Worm (Caenorhabditis elegans) whole organism, young adult: ENCODE data around the gene F59G1.4.
A peak's percentile ranks its signal among the peaks of the same experiment; 100 is the strongest.

Experiments
- B0261.1 ChIP-seq: sonication (generic microtip); optimal IDR thresholded peaks from 2 replicates; lab custom pipeline; 2016; ENCODE audit warnings: mild to moderate bottlenecking, missing genetic modification characterization, moderate library complexity, missing compliant biosample characterization
- C06A6.2 ChIP-seq: fragments of 200-800 bp; sonication (Bioruptor generic); conservative IDR thresholded peaks from 2 replicates; pipeline ENCODE4 v1.3.6; 2022; ENCODE audit warnings: missing genetic modification characterization, missing compliant biosample characterization
- F49E8.2 ChIP-seq: sonication (generic microtip); optimal IDR thresholded peaks from 3 replicates; lab custom pipeline; 2017; ENCODE audit warnings: missing genetic modification characterization, mild to moderate bottlenecking, missing compliant biosample characterization, antibody characterized with exemption, moderate library complexity; ENCODE audit not compliant: insufficient read depth
- F52B5.7 ChIP-seq: sonication (generic microtip); optimal IDR thresholded peaks from 2 replicates; lab custom pipeline; 2016; ENCODE audit warnings: mild to moderate bottlenecking, missing genetic modification characterization, missing compliant biosample characterization
- Y53G8AR.9 ChIP-seq: fragments of 200-800 bp; sonication (Bioruptor generic); conservative IDR thresholded peaks from 2 replicates; pipeline ENCODE4 v1.3.6; 2022; ENCODE audit warnings: missing genetic modification reagents, missing genetic modification characterization, missing compliant biosample characterization
- cebp-1 ChIP-seq, 2 experiments: fragments of 200-800 bp in 1 of 2; sonication (Bioruptor generic) in 1 of 2; sonication (generic microtip) in 1 of 2; IDR thresholded peaks in 1 of 2; optimal IDR thresholded peaks in 1 of 2; 2 replicates each; pipeline versions ENCODE4 v1.3.6 to Lab custom; 2017 to 2022; ENCODE audit warnings: missing compliant biosample characterization in 2 of 2, missing genetic modification characterization in 2 of 2, mild to moderate bottlenecking in 1 of 2, missing genetic modification reagents in 1 of 2, moderate library complexity in 1 of 2
- ceh-100 ChIP-seq: fragments of 200-800 bp; sonication (Bioruptor generic); IDR thresholded peaks from 2 replicates; pipeline ENCODE4 v1.3.6; 2022; ENCODE audit warnings: missing genetic modification reagents, missing genetic modification characterization, missing compliant biosample characterization
- egl-44 ChIP-seq: fragments of 200-800 bp; sonication (Bioruptor generic); IDR thresholded peaks from 2 replicates; pipeline ENCODE4 v1.3.6; 2022; ENCODE audit warnings: missing genetic modification reagents, missing genetic modification characterization, missing compliant biosample characterization
- ekl-4 ChIP-seq: fragments of 200-800 bp; sonication (Bioruptor generic); IDR thresholded peaks from 2 replicates; pipeline ENCODE4 v1.3.6; 2022; ENCODE audit warnings: missing genetic modification reagents, missing genetic modification characterization, missing compliant biosample characterization
- hlh-26 ChIP-seq: fragments of 200-800 bp; sonication (Bioruptor generic); conservative IDR thresholded peaks from 2 replicates; pipeline ENCODE4 v1.3.6; 2022; ENCODE audit warnings: missing genetic modification reagents, missing genetic modification characterization, missing compliant biosample characterization
- lag-1 ChIP-seq: fragments of 200-800 bp; sonication (Bioruptor generic); IDR thresholded peaks from 2 replicates; pipeline ENCODE4 v1.3.6; 2022; ENCODE audit warnings: missing genetic modification reagents, missing genetic modification characterization, missing compliant biosample characterization
- let-607 ChIP-seq, 2 experiments: fragments of 200-800 bp in 1 of 2; sonication (Bioruptor generic) in 1 of 2; sonication (generic microtip) in 1 of 2; optimal IDR thresholded peaks; 2 replicates each; lab custom pipeline; 2016 to 2018; ENCODE audit warnings: mild to moderate bottlenecking in 2 of 2, missing compliant biosample characterization in 2 of 2, missing genetic modification characterization in 2 of 2, moderate library complexity in 2 of 2, missing genotype in 1 of 2
- lin-26 ChIP-seq: fragments of 200-800 bp; sonication (Bioruptor generic); IDR thresholded peaks from 2 replicates; pipeline ENCODE4 v1.3.6; 2022; ENCODE audit warnings: missing genetic modification reagents, missing genetic modification characterization, missing compliant biosample characterization
- madf-6 ChIP-seq: fragments of 200-800 bp; sonication (Bioruptor generic); IDR thresholded peaks from 2 replicates; pipeline ENCODE4 v1.3.6; 2022; ENCODE audit warnings: missing genetic modification reagents, missing genetic modification characterization, missing compliant biosample characterization
- madf-8 ChIP-seq: fragments of 200-800 bp; sonication (Bioruptor generic); conservative IDR thresholded peaks from 2 replicates; pipeline ENCODE4 v1.3.6; 2022; ENCODE audit warnings: missing genetic modification reagents, missing genetic modification characterization, missing compliant biosample characterization
- nfyb-1 ChIP-seq: fragments of 200-800 bp; sonication (Bioruptor generic); IDR thresholded peaks from 2 replicates; pipeline ENCODE4 v1.3.6; 2022; ENCODE audit warnings: missing genetic modification reagents, missing genetic modification characterization, missing compliant biosample characterization
- nhr-120 ChIP-seq: fragments of 200-800 bp; sonication (Bioruptor generic); IDR thresholded peaks from 2 replicates; pipeline ENCODE4 v1.3.6; 2022; ENCODE audit warnings: missing genetic modification characterization, missing compliant biosample characterization
- nhr-80 ChIP-seq: sonication (generic microtip); optimal IDR thresholded peaks from 2 replicates; lab custom pipeline; 2016; ENCODE audit warnings: missing genetic modification characterization, missing compliant biosample characterization
- snpc-4 ChIP-seq, 5 experiments: fragments of 150-350 bp in 1 of 5; sonication (generic microtip) in 4 of 5; optimal IDR thresholded peaks; 2 replicates each; lab custom pipeline; 2014 to 2018; ENCODE audit warnings: missing genetic modification characterization in 5 of 5, missing biosample characterization in 3 of 5, antibody characterized with exemption in 2 of 5, mild to moderate bottlenecking in 2 of 5, missing compliant biosample characterization in 2 of 5, missing genotype in 2 of 5, moderate library complexity in 2 of 5, missing genetic modification reagents in 1 of 5
- tbx-9 ChIP-seq: sonication (generic microtip); optimal IDR thresholded peaks from 2 replicates; lab custom pipeline; 2016; ENCODE audit warnings: borderline replicate concordance, missing genetic modification characterization, inconsistent platforms, missing compliant biosample characterization
- tlf-1 ChIP-seq: fragments of 200-800 bp; sonication (Bioruptor generic); optimal IDR thresholded peaks from 2 replicates; lab custom pipeline; 2018; ENCODE audit warnings: mild to moderate bottlenecking, missing genetic modification characterization, missing compliant biosample characterization
- unc-62 ChIP-seq: fragments of 150-350 bp; optimal IDR thresholded peaks from 2 replicates; lab custom pipeline; 2014; ENCODE audit warnings: missing biosample characterization, missing genetic modification reagents, missing genetic modification characterization
- ztf-26 ChIP-seq: sonication (generic microtip); optimal IDR thresholded peaks from 2 replicates; lab custom pipeline; 2017; ENCODE audit warnings: missing genetic modification characterization, missing compliant biosample characterization
- ztf-28 ChIP-seq: fragments of 200-800 bp; sonication (Bioruptor generic); IDR thresholded peaks from 2 replicates; pipeline ENCODE4 v1.3.6; 2022; ENCODE audit warnings: missing genetic modification reagents, missing genetic modification characterization, missing compliant biosample characterization
- ztf-3 ChIP-seq: fragments of 200-800 bp; sonication (Bioruptor generic); optimal IDR thresholded peaks from 2 replicates; lab custom pipeline; 2018; ENCODE audit warnings: mild to moderate bottlenecking, missing genetic modification characterization, missing compliant biosample characterization

Gene F59G1.4

DNA sequence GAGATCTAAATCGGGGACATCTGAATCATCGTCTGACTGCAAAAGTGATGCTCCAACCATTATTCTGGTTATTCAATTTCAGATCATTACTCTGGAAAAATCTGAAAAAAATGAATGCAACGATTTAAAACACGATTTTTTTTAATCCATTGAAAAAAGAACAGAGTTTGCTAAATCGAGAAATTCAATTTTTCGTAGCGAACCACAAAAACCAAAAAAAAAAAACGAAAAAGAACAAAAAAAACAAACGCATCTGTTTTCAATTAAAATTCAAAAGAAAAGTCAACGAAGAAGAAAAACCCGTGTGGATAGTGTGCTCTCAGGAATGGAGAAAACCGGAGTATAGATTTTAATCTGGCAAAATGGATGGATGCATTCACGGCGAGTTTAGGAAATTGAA, 37.6 kb upstream of the F59G1.4 start, which contains the start of gene F55C12.4:
F55C12.4 (minus strand) TSS at position 101 of the 400 bp plus-strand sequence.
- TF ChIP-seq ceh-100 (GFP tag; lab: Robert Waterston, UW) = no peak
- no peak for TF ChIP-seq let-607 (tag; optimal IDR thresholded peaks at IDR 0.05; lab: Kevin White, UChicago)
- no peak for TF ChIP-seq lag-1 (GFP tag; lab: Robert Waterston, UW)
- no peak for TF ChIP-seq nhr-120 (GFP tag; lab: Robert Waterston, UW)
- no peak for TF ChIP-seq madf-6 (GFP tag; lab: Robert Waterston, UW)

DNA sequence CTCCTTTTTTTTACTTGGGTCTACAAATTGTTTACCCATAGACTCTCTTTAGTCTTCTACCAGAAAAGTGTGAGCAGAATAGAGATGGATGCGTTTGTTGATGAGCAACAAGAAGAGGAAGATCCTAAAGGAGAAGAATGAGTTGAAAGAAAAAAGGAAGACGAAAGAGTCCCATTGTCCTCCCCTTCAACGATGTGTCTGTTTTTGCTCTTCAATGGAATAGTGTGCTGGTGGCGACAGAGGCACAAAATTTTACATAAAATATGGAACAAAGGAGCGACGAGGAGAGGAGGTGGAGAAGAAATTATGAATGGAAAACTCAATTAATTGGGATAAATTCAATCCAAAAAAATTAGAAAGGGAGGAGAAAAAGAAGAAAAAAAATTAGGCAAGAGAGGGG, 35.3 kb upstream of the F59G1.4 start:
- TF ChIP-seq ekl-4 (no peak), ztf-26 (tag; lab: Kevin White, UChicago) (no peak), F52B5.7 (no peak), C06A6.2 (GFP tag; lab: Robert Waterston, UW) (no peak)

DNA sequence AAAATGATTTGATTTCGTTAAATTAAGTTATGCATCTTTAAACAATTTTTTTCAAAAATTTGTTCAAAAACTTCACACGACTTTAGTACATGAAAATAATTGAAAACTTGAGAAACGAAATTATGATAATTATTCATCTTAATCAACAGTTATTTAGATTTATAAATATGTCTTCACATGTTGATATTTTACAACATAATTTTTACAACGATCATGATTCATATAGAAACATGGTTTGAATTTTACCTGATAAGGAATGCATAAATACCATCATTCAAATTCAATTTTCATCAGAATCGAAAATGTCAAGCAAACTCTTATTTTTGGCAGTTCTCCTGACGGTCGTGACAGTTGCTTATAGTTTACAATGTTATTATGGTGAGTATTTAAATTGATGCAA, 32.1 kb upstream of the F59G1.4 start, which contains the start of gene tag-234:
tag-234 (plus strand) TSS at position 301 of the 400 bp plus-strand sequence.
- TF ChIP-seq egl-44 (GFP tag; lab: Robert Waterston, UW) (no peak), nhr-80 (peak; percentile 38)

DNA sequence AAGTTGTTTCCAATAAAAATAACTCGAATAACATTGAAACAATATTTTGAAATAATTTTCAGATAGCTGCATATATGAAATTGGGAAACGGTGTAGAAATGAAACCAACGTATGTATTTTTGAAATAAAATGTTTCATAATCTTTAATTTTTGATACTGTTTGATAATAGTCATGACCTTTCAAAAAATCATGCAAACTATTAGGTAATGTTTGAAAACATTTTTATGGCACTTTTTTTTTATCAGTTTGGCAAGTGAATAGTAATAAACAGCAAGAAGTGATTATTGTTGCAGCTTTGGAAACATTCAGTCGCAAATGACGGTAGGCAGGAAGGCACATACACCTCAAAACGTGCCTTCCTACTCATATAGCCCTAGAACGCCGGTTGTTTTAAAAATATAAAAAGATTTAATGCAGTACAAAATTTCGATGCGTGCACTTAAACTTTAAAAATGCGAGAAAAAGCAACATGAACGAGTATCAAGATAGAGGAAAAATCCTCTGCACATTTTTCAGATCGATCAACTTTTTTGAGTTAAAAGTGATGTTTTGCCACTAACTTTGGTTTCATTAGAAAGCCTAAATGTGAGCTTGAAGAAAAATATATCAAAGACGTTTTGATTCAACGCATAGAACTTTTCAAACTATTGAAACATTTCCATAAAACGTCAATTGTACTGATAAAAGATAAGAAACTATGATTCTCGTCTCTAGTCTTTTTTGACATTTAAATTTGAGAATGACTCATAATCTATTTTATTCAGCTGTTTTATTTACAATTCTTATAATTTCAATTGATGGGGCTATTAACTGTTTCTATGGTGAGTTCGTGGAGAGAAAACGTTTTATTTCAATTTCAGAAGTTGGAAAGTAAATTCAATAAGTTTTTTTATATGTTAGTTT, 30.3 kb upstream of the F59G1.4 start, which contains the start of gene F55C12.19:
F55C12.19 (plus strand) TSS at position 735 of the 904 bp plus-strand sequence.
- TF ChIP-seq hlh-26 (GFP tag; lab: Robert Waterston, UW) (no peak), madf-8 (no peak), unc-62 (GFP tag; lab: Kevin White, UChicago) (peak; percentile 36), nhr-80 (peak; percentile 19)

DNA sequence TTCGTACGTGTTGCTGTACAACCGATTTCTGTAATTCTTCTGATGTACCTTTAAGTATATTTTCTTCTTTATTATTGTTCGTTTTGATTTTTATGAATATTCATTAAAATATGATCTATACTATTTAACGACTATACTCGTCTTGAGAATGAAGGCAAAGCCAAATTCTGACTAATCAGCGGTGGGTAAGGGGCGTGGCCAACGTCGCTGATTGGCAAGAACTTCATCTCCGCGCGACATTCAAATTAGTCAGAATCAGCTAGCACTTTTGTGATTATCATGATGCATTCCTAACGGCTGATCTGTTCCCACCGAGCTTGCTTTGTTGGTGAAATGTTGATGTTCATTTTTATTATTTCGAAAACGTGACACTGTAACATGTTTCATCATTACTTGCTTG, 29.1 kb upstream of the F59G1.4 start:
- TF ChIP-seq cebp-1 (GFP tag; IDR thresholded peaks at IDR 0.05; lab: Robert Waterston, UW) = no peak
- peak; percentile 36 for TF ChIP-seq cebp-1 (tag; optimal IDR thresholded peaks at IDR 0.05; lab: Kevin White, UChicago)
- TF ChIP-seq ztf-28 = no peak
- no peak for TF ChIP-seq tbx-9
- TF ChIP-seq snpc-4 (GFP tag; optimal IDR thresholded peaks at IDR 0.05; lab: Kevin White, UChicago) = no peak
- TF ChIP-seq snpc-4 (tag; optimal IDR thresholded peaks at IDR 0.05; lab: Kevin White, UChicago) = peak in 1 of 4 experiments; percentile 13
- 0 out of 2 replicates have a peak, but pooled peaks have one; percentile 45 for TF ChIP-seq Y53G8AR.9 (GFP tag; lab: Robert Waterston, UW)
- no peak for TF ChIP-seq B0261.1 (tag; lab: Kevin White, UChicago)
- peak; percentile 87 for TF ChIP-seq nfyb-1 (GFP tag; lab: Robert Waterston, UW)
- no peak for TF ChIP-seq hlh-26 (GFP tag; lab: Robert Waterston, UW)
- no peak for TF ChIP-seq tlf-1 (GFP tag; lab: Kevin White, UChicago)
- no peak for TF ChIP-seq lin-26 (GFP tag; lab: Robert Waterston, UW)
- TF ChIP-seq, all 124 proteins: peak for 4

DNA sequence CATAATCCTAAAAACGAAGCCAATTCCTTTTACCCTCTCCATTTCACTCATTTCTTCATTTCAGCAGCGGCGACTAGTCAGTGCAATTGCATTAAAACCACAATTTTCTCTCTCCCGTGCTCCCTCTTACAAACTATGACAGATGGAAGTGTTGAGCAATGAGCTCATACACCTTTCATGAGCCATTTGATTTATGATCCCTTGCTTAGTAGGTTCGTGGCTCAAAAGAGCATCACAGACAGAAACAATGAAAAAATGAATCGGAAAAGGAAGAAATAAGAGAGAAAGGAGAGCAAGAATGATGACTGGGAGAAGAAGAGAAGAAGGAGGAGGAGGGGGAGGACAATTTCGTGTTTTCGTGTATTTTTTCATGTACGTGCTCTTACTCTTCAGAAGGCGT, 24.5 kb upstream of the F59G1.4 start:
- TF ChIP-seq nhr-80 (peak; percentile 22), ztf-3 (no peak)

DNA sequence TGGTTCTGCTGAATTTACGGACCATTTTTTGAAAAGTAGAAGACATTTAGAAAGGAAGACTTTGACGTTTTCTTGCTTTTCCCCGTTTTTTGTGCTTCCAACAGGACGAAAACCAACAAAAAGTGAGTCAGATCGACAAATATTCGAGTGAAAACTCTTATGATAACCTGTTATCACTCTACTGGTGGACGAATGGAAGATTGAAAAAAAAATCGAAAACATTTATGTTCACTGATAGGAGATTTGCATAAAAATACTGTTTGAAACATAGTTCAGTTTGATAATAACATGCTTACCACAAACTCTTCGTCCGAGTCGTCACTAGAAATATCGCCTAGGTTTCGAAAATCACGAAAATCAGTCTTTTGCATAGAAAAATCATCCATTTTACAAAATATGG, 23.6 kb upstream of the F59G1.4 start:
- TF ChIP-seq F49E8.2 (tag; lab: Kevin White, UChicago) (no peak), nhr-80 (peak; percentile 4)
- TF ChIP-seq, all 124 proteins: peak for 1
